Worm (Caenorhabditis elegans) whole organism, late embryonic: ENCODE data around the gene B0361.14.

Experiments used
- C08G9.2 ChIP-seq: sonication (generic microtip); optimal IDR thresholded peaks from 2 replicates; lab custom pipeline; 2016; ENCODE audit warnings: mild to moderate bottlenecking, missing genetic modification characterization, moderate library complexity, missing compliant biosample characterization
- K02D7.2 ChIP-seq: sonication (generic microtip); optimal IDR thresholded peaks from 2 replicates; lab custom pipeline; 2017; ENCODE audit warnings: mild to moderate bottlenecking, missing genetic modification characterization, missing compliant biosample characterization
- K09A11.1 ChIP-seq: sonication (generic microtip); optimal IDR thresholded peaks from 2 replicates; lab custom pipeline; 2017; ENCODE audit warnings: antibody characterized with exemption, mild to moderate bottlenecking, missing genetic modification characterization, missing compliant biosample characterization; ENCODE audit not compliant: insufficient read depth
- T23F11.4 ChIP-seq: fragments of 200-800 bp; sonication (Bioruptor generic); optimal IDR thresholded peaks from 2 replicates; lab custom pipeline; 2018; ENCODE audit warnings: mild to moderate bottlenecking, missing genetic modification characterization, missing compliant biosample characterization
- Y22D7AL.16 ChIP-seq: sonication (generic microtip); optimal IDR thresholded peaks from 2 replicates; lab custom pipeline; 2016; ENCODE audit warnings: missing genetic modification characterization, missing compliant biosample characterization
- ahr-1 ChIP-seq: sonication (generic microtip); optimal IDR thresholded peaks from 2 replicates; lab custom pipeline; 2016; ENCODE audit warnings: missing genetic modification characterization, missing compliant biosample characterization
- ama-1 ChIP-seq: fragments of 150-350 bp; optimal IDR thresholded peaks from 2 replicates; lab custom pipeline; 2014
- ceh-19 ChIP-seq: fragments of 200-800 bp; sonication (Bioruptor generic); optimal IDR thresholded peaks from 2 replicates; lab custom pipeline; 2018; ENCODE audit warnings: mild to moderate bottlenecking, missing genetic modification characterization, missing compliant biosample characterization
- ceh-2 ChIP-seq: sonication (generic microtip); optimal IDR thresholded peaks from 2 replicates; lab custom pipeline; 2016; ENCODE audit warnings: missing genotype, missing genetic modification characterization, missing compliant biosample characterization
- ceh-22 ChIP-seq: sonication (generic microtip); optimal IDR thresholded peaks from 2 replicates; lab custom pipeline; 2017; ENCODE audit warnings: missing biosample characterization, missing genetic modification characterization
- ceh-31 ChIP-seq: sonication (generic microtip); optimal IDR thresholded peaks from 2 replicates; lab custom pipeline; 2016; ENCODE audit warnings: missing genetic modification characterization, missing compliant biosample characterization
- ceh-34 ChIP-seq: sonication (generic microtip); optimal IDR thresholded peaks from 2 replicates; lab custom pipeline; 2016; ENCODE audit warnings: mild to moderate bottlenecking, missing genetic modification characterization, missing compliant biosample characterization
- ceh-45 ChIP-seq: fragments of 200-800 bp; sonication (Bioruptor generic); IDR thresholded peaks from 2 replicates; pipeline ENCODE4 v1.3.6; 2022; ENCODE audit warnings: missing genetic modification reagents, missing genetic modification characterization, missing compliant biosample characterization
- ceh-6 ChIP-seq: fragments of 200-800 bp; sonication (Bioruptor generic); optimal IDR thresholded peaks from 2 replicates; lab custom pipeline; 2018; ENCODE audit warnings: mild to moderate bottlenecking, missing genetic modification characterization, missing compliant biosample characterization
- ceh-9 ChIP-seq: sonication (generic microtip); optimal IDR thresholded peaks from 2 replicates; lab custom pipeline; 2016; ENCODE audit warnings: mild to moderate bottlenecking, missing genetic modification characterization, inconsistent platforms, missing compliant biosample characterization
- dve-1 ChIP-seq: sonication (generic microtip); optimal IDR thresholded peaks from 2 replicates; lab custom pipeline; 2017; ENCODE audit warnings: antibody characterized with exemption, mild to moderate bottlenecking, missing genetic modification characterization, missing compliant biosample characterization
- elt-4 ChIP-seq: sonication (generic microtip); optimal IDR thresholded peaks from 2 replicates; lab custom pipeline; 2016; ENCODE audit warnings: missing genetic modification characterization, missing compliant biosample characterization
- fkh-10 ChIP-seq: fragments of 150-350 bp; optimal IDR thresholded peaks from 2 replicates; lab custom pipeline; 2014; ENCODE audit warnings: missing biosample characterization, missing genetic modification reagents, missing genetic modification characterization
- hlh-30 ChIP-seq: sonication (generic microtip); optimal IDR thresholded peaks from 2 replicates; lab custom pipeline; 2017; ENCODE audit warnings: antibody characterized with exemption, missing genetic modification characterization, missing compliant biosample characterization; ENCODE audit not compliant: insufficient read depth
- hlh-8 ChIP-seq: sonication (generic microtip); optimal IDR thresholded peaks from 2 replicates; lab custom pipeline; 2016; ENCODE audit warnings: missing genotype, missing genetic modification characterization, missing compliant biosample characterization
- lin-11 ChIP-seq: fragments of 200-800 bp; sonication (Bioruptor generic); optimal IDR thresholded peaks from 2 replicates; lab custom pipeline; 2018; ENCODE audit warnings: mild to moderate bottlenecking, missing genetic modification characterization, missing compliant biosample characterization
- nfya-1 ChIP-seq: sonication (generic microtip); optimal IDR thresholded peaks from 2 replicates; lab custom pipeline; 2017; ENCODE audit warnings: missing genetic modification characterization, mild to moderate bottlenecking, missing compliant biosample characterization, antibody characterized with exemption, moderate library complexity
- nhr-232 ChIP-seq: sonication (generic microtip); optimal IDR thresholded peaks from 2 replicates; lab custom pipeline; 2016; ENCODE audit warnings: missing genetic modification characterization, missing compliant biosample characterization
- npax-4 ChIP-seq: sonication (generic microtip); optimal IDR thresholded peaks from 2 replicates; lab custom pipeline; 2016; ENCODE audit warnings: missing genetic modification characterization, missing compliant biosample characterization
- odd-2 ChIP-seq: sonication (generic microtip); optimal IDR thresholded peaks from 2 replicates; lab custom pipeline; 2017; ENCODE audit warnings: antibody characterized with exemption, mild to moderate bottlenecking, missing genetic modification characterization, missing compliant biosample characterization
- pag-3 ChIP-seq: sonication (generic microtip); optimal IDR thresholded peaks from 2 replicates; lab custom pipeline; 2016; ENCODE audit warnings: missing compliant biosample characterization, missing genetic modification characterization, borderline replicate concordance
- pha-2 ChIP-seq: sonication (generic microtip); optimal IDR thresholded peaks from 2 replicates; lab custom pipeline; 2017; ENCODE audit warnings: mild to moderate bottlenecking, missing genetic modification characterization, missing compliant biosample characterization
- ref-2 ChIP-seq: sonication (generic microtip); optimal IDR thresholded peaks from 2 replicates; lab custom pipeline; 2016; ENCODE audit warnings: missing genetic modification characterization, missing compliant biosample characterization
- rnt-1 ChIP-seq: sonication (generic microtip); optimal IDR thresholded peaks from 2 replicates; lab custom pipeline; 2016; ENCODE audit warnings: missing genetic modification characterization, missing compliant biosample characterization
- sdc-2 ChIP-seq: sonication (generic microtip); optimal IDR thresholded peaks from 2 replicates; lab custom pipeline; 2016; ENCODE audit warnings: missing genotype, missing genetic modification characterization, missing compliant biosample characterization
- sox-2 ChIP-seq: fragments of 200-800 bp; sonication (Bioruptor generic); IDR thresholded peaks from 2 replicates; pipeline ENCODE4 v1.3.6; 2022; ENCODE audit warnings: missing genetic modification reagents, missing genetic modification characterization, missing compliant biosample characterization
- syd-9 ChIP-seq: sonication (generic microtip); optimal IDR thresholded peaks from 2 replicates; lab custom pipeline; 2016; ENCODE audit warnings: mild to moderate bottlenecking, missing genetic modification characterization, moderate library complexity, missing compliant biosample characterization
- tbx-2 ChIP-seq: sonication (generic microtip); optimal IDR thresholded peaks from 2 replicates; lab custom pipeline; 2016; ENCODE audit warnings: missing genetic modification characterization, missing compliant biosample characterization
- tbx-7 ChIP-seq: sonication (generic microtip); optimal IDR thresholded peaks from 2 replicates; lab custom pipeline; 2016; ENCODE audit warnings: missing genotype, missing genetic modification characterization, missing compliant biosample characterization
- ttx-3 ChIP-seq: sonication (generic microtip); optimal IDR thresholded peaks from 2 replicates; lab custom pipeline; 2016; ENCODE audit warnings: missing genetic modification reagents, missing genetic modification characterization, missing compliant biosample characterization
- unc-42 ChIP-seq: sonication (generic microtip); optimal IDR thresholded peaks from 2 replicates; lab custom pipeline; 2016; ENCODE audit warnings: missing genotype, missing genetic modification characterization, missing compliant biosample characterization
- unc-55 ChIP-seq: sonication (generic microtip); optimal IDR thresholded peaks from 2 replicates; lab custom pipeline; 2017; ENCODE audit warnings: missing biosample characterization, missing genetic modification reagents, missing genetic modification characterization
- zip-5 ChIP-seq: sonication (generic microtip); optimal IDR thresholded peaks from 2 replicates; lab custom pipeline; 2016; ENCODE audit warnings: missing genetic modification characterization, missing compliant biosample characterization

The B0361.14 gene

DNA sequence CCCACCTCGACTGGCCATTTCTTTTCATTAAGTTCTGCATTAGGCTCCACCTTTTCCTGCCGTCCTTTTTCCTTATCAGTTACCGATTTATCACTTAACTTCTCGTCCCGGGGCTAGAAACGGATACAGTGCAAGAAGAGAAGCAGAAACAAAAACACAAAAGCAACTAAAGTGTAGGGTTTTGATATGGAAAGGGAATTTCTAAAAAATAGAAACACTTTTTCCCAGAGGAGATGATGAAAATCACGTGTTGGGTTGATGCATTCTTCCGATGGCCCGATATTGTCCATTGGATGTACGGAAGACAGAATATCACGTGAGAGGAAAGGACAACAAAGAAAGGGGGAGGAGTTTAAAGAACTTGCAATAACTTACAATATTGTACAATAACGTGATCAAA lies 26.5 kb downstream of the B0361.14 start:
- TF ChIP-seq hlh-8 (tag; lab: Kevin White, UChicago) (no peak), syd-9 (tag; lab: Kevin White, UChicago) (no peak), ceh-31 (no peak), C08G9.2 (no peak), ceh-45 (GFP tag; lab: Robert Waterston, UW) (no peak), sox-2 (GFP tag; lab: Robert Waterston, UW) (no peak), nhr-232 (tag; lab: Kevin White, UChicago) (no peak), hlh-30 (peak; percentile 65)

DNA sequence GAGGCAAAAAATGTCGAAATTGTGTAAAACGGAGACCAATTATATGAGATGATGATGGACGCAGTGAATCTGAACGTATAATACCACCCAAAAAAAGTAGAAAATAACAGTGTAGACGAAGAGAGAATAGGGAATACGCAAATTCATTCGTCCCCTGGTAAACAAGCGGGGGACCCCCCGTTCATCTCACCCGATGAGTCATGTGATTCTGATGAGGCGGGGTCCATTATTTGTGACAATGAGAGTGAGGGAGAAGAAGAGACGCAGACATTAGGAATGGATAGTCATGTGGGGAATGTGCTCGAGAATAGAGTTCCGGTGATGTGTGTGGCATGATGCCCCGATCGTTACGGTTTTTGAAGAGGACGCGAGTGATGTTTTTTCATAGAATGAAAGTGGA lies 27.2 kb downstream of the B0361.14 start:
- no peak for TF ChIP-seq ahr-1
- no peak for TF ChIP-seq zip-5 (tag; lab: Kevin White, UChicago)
- TF ChIP-seq unc-55 (GFP tag; lab: Kevin White, UChicago): peak; percentile 75
- TF ChIP-seq lin-11: no peak
- no peak for TF ChIP-seq ttx-3 (tag; lab: Kevin White, UChicago)
- TF ChIP-seq ceh-6 (GFP tag; lab: Kevin White, UChicago): no peak
- TF ChIP-seq unc-42 (tag; lab: Kevin White, UChicago): peak; percentile 14
- TF ChIP-seq hlh-30: peak; percentile 99
- no peak for TF ChIP-seq sox-2 (GFP tag; lab: Robert Waterston, UW)
- TF ChIP-seq ceh-9 (tag; lab: Kevin White, UChicago): no peak
- TF ChIP-seq rnt-1 (tag; lab: Kevin White, UChicago): peak; percentile 5
- peak; percentile 27 for TF ChIP-seq ceh-2 (tag; lab: Kevin White, UChicago)
- no peak for TF ChIP-seq sdc-2 (tag; lab: Kevin White, UChicago)
- peak; percentile 36 for TF ChIP-seq nfya-1 (tag; lab: Kevin White, UChicago)
- peak; percentile 62 for TF ChIP-seq tbx-2 (tag; lab: Kevin White, UChicago)
- TF ChIP-seq pag-3 (tag; lab: Kevin White, UChicago): no peak
- TF ChIP-seq T23F11.4 (GFP tag; lab: Kevin White, UChicago): no peak
- peak; percentile 39 for TF ChIP-seq ceh-34 (tag; lab: Kevin White, UChicago)
- no peak for TF ChIP-seq ceh-22
- TF ChIP-seq ref-2 (tag; lab: Kevin White, UChicago): peak; percentile 52
- no peak for TF ChIP-seq fkh-10 (GFP tag; lab: Kevin White, UChicago)
- TF ChIP-seq ceh-19 (GFP tag; lab: Kevin White, UChicago): no peak
- TF ChIP-seq pha-2 (tag; lab: Kevin White, UChicago): peak; percentile 39
- TF ChIP-seq K02D7.2 (tag; lab: Kevin White, UChicago): no peak
- no peak for TF ChIP-seq tbx-7 (tag; lab: Kevin White, UChicago)
- no peak for TF ChIP-seq elt-4
- peak; percentile 79 for TF ChIP-seq ceh-31
- TF ChIP-seq hlh-8 (tag; lab: Kevin White, UChicago): no peak
- TF ChIP-seq odd-2 (tag; lab: Kevin White, UChicago): no peak
- no peak for TF ChIP-seq ceh-45 (GFP tag; lab: Robert Waterston, UW)
- no peak for TF ChIP-seq dve-1

DNA sequence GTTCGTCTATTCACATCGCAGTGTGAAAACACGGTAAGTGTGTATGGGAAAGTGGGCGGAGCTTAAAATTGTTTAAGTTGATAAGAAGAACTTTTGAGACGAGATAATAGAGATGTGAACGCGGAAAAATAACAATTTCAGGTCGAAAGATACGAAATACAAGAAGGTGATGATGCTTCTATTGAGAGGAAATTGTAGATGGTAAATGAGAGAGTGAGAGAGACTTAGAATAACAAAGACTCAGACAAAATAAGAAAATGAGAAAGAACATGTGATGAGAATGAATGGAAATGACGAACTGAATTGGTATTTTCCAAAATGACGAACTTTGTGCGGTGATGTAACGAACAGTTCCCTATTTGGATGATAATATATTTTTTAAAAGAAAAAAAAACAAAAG lies 28.2 kb downstream of the B0361.14 start:
- no peak for TF ChIP-seq K09A11.1 (tag; lab: Kevin White, UChicago)
- no peak for TF ChIP-seq ttx-3 (tag; lab: Kevin White, UChicago)
- TF ChIP-seq ceh-9 (tag; lab: Kevin White, UChicago): no peak
- TF ChIP-seq dve-1: no peak
- TF ChIP-seq ama-1 (lab: Kevin White, UChicago): no peak
- TF ChIP-seq npax-4 (tag; lab: Kevin White, UChicago): no peak
- no peak for TF ChIP-seq Y22D7AL.16 (tag; lab: Kevin White, UChicago)
- TF ChIP-seq, all 69 proteins: peak for 0
